Worm (Caenorhabditis elegans): ENCODE results near the gene Y25C1A.2.
"Not testable (repeated sequence)": the region's sequence is repeated elsewhere in the genome, so short reads cannot be mapped to it uniquely, and the experiment has no call there.

The Y25C1A.2 gene

DNA sequence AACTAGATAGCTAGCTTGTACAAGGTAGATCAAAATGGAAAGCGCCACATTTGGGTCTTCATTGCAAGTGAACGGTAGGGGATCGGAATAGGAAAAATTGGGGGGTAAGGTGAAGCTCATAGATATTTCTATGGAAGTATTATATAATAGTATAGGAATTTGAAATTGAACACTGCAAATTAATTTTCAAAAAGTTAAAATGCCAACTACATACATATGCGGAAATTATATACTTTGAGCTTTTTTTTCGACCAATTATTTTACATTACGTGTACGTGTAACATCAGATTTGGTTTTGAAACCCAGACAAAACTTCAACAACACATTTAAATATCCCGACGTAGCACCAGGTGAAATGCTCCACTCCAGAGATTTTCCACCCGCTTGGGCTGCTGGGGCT, 16.4 kb upstream of the Y25C1A.2 start, which contains the start of gene srg-23:
srg-23 (minus strand) TSS at position 101 of the 400 bp plus-strand sequence.
- TF ChIP-seq unc-62 (GFP tag; optimal IDR thresholded peaks at IDR 0.05): no peak

DNA sequence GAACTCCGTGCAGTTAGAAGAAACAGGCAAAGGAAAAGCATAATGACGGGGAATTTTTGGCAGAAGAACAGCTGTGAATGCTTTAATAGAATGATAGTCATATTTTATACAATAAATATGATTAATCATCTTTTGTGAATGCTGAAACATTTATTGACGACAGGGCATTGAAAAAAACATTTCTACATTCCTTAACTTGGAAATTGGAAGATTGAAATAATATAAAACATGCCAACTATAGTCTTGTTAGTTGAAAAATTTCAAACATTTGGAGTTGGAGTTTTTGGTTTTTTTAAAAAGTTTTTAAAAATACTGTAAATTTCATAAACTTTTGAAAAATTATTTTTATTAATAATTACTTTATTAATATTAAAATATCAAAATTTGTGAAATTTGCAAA, 15.6 kb upstream of the Y25C1A.2 start, which contains the start of gene Y25C1A.14:
Y25C1A.14 (minus strand) TSS at position 101 of the 400 bp plus-strand sequence.
- no peak for TF ChIP-seq unc-62 (GFP tag; optimal IDR thresholded peaks at IDR 0.05)

- no peak for TF ChIP-seq unc-62 (GFP tag; optimal IDR thresholded peaks at IDR 0.05)
These were observed 11.9 kb upstream of the Y25C1A.2 start, which contains the start of gene srg-24 for ce11 chrII:3100546-3100945. srg-24 (minus strand) TSS chrII:3100646.

ce11 chrII:3102018-3102417, 10.4 kb upstream of the Y25C1A.2 start, which contains the start of gene clec-121:
clec-121 (plus strand) TSS chrII:3102318.
- TF ChIP-seq unc-62 (GFP tag; optimal IDR thresholded peaks at IDR 0.05): no peak

- no peak for TF ChIP-seq unc-62 (GFP tag; optimal IDR thresholded peaks at IDR 0.05)
These were observed 6.6 kb upstream of the Y25C1A.2 start, which contains the start of gene clec-122 for ce11 chrII:3105765-3106164. clec-122 (plus strand) TSS chrII:3106065.

ce11 chrII:3108101-3108500, 4.3 kb upstream of the Y25C1A.2 start:
- no peak for TF ChIP-seq unc-62 (GFP tag; optimal IDR thresholded peaks at IDR 0.05)

DNA sequence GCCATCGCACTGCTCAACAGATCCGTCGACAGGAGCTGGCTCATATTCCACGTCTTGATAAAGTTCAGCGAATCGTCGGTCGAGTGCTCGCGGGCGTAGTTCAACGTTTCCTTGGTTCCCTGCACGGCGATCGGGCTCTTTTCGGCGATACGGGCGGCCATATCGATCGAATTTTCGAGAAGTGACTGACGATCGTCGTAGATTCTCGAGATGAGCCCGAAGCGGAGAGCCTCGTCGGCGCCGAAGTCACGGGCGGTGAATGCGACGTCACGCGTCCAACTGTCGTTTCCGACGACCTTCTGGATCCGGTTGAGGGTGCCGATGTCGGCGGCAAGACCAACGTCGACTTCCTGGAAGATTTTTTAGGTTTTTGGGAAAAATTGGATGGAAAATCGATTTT, 2.9 kb upstream of the Y25C1A.2 start:
- TF ChIP-seq unc-62 (GFP tag; optimal IDR thresholded peaks at IDR 0.05): no peak

DNA sequence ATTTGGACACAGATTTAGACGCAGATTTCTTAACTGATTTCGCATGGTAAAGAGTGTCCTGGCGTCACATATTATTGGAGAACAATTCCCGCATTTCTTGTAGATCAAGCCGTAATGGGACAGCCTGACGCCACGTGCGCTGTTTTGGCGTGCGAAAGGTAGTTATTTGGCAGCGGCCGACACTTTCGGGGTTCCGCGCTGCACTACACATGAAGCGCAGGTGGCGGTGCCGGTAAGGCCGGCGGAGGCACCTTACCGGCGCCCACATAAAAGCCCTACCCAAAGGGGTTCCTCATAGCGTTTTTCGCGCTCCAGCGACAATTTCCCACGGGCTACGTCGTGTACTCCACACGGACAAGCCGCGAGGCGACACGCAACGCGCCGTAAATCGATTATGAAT, 2.3 kb upstream of the Y25C1A.2 start:
- TF ChIP-seq unc-62 (GFP tag; optimal IDR thresholded peaks at IDR 0.05): no peak

DNA sequence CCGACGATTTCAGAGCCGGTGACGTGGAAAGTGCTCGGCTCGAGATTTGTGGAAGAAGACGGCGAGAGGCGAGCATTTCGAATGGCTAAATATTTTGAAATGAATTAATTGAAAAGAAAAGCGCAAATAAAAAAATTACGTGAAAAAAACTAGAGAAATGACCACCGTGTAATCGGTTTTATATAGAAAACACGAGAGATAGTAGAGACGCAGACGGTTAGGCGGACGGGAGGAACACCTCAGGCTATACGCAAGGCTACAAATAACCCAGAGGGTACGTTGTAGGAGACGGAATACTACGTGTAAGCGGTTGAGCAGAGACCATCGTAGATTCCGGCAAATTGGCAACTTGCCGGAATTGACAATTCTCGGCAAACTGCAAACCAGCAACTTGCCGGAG, 1.3 kb upstream of the Y25C1A.2 start, which contains the start of gene Y25C1A.13:
Y25C1A.13 (minus strand) TSS at position 101 of the 400 bp plus-strand sequence.
- TF ChIP-seq unc-62 (GFP tag; optimal IDR thresholded peaks at IDR 0.05): no peak

DNA sequence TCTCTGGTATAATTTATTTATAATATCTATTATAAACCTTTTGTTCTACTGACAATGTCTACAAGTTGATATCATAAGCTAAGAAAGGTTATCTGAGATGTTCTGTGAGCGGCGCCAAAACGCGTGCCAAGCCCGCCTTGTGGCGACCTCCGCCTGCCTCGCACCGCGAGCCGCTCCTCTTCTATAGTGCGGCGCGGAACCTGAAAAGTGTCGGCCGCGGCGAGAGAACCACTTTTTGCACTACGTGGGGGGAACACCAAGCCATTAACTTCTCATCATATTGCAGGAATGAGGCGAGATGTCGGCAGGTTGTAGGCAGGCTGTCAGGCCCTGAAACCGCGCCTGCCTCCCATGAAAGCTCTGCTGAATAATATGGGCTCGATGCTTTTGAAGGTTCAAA, 876 bp downstream of the Y25C1A.2 start:
- TF ChIP-seq unc-62 (GFP tag; optimal IDR thresholded peaks at IDR 0.05): no peak

DNA sequence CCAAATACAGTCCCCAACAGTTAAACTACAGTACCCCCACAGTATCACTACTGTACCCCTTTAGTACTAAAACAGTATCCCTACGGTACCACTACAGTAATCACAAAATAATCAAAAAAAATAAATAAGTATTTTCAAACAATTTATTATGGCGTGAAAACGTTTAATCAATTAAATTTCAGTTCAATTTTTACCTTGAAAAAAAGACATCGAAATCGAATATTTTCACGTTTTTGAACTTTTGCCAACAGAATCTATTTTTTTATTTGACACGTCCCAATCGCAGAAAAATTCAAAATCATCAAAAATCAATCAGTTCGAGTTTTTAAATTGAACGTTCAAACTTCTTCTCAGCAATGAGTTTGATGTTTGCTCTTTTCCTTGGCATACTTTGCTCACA, 1.5 kb downstream of the Y25C1A.2 start, which contains the start of gene clec-123:
clec-123 (plus strand) TSS at position 301 of the 400 bp plus-strand sequence.
- TF ChIP-seq unc-62 (GFP tag; optimal IDR thresholded peaks at IDR 0.05): no peak

ce11 chrII:3117471-3117870, 5.1 kb downstream of the Y25C1A.2 start, which contains the start of gene T10D4.7:
T10D4.7 (plus strand) TSS chrII:3117771.
- TF ChIP-seq unc-62 (GFP tag; optimal IDR thresholded peaks at IDR 0.05): no peak

DNA sequence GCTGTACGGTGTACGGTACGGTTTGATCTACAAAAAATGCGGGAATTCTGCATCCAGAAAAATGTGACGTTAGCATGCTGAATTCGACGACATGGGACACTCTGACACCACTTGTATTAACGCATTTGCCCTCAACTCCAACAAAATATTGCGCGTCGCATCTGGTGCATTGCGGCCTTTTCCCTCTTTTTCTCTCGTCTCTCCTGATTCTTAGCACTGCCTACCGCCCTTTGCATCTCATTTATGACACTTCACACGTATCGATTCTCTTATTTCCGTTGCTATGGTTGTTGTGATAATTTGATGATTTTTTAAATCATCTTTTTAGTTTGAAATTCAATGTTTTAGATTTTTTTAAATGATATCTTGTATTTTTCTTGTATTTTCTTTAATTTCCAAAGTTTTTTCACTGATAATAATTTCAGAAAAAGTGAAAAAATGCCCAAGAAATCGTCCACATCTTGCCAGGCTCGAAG, 6.5 kb downstream of the Y25C1A.2 start, which contains the start of gene T10D4.6:
T10D4.6 (plus strand) TSS at position 426 of the 476 bp plus-strand sequence.
- no peak for TF ChIP-seq unc-62 (GFP tag; optimal IDR thresholded peaks at IDR 0.05)

DNA sequence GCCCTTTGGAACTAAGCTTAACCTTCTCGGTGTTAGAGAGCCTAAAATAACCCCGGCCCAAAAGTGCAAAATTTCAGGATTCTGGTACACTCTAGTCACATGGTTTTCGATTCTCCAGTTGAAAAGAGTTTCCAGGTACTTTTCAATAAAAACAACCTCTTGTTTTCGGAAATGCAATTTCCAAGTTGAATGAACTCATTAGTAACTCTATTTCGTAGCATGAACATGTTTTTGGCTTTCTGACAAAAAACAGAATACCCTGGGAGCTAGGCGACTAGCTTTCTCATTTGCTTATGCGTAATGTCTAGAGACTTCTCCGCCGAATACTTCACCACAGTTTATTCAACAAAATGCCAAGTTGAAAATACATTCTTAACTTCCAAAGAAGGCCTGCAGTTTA, 10.8 kb downstream of the Y25C1A.2 start, which contains the start of gene srh-71:
srh-71 (plus strand) TSS at position 301 of the 400 bp plus-strand sequence.
- TF ChIP-seq unc-62 (GFP tag; optimal IDR thresholded peaks at IDR 0.05): no peak

DNA sequence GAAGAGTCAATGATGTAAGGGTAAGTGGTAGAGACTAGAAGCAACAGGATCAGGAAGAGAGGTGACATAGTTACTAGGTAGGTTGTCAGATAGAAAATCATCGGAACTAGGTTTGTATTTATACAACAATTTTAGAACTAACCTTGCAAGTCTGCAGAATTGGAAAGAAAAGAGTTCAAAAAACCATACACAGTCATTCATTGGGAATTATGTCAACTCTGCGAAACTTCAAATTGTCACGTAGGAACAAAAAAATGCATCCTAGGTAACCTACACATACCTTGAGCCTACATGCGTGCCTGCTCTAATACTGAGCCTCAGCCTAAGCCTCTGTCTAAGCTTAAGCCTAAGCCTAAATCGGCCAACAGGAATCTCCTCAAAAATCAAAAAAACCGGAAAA, 13.9 kb downstream of the Y25C1A.2 start, which contains the start of gene ins-19:
ins-19 (minus strand) TSS at position 101 of the 400 bp plus-strand sequence.
- no peak for TF ChIP-seq unc-62 (GFP tag; optimal IDR thresholded peaks at IDR 0.05)

ce11 chrII:3126741-3127140, 14.3 kb downstream of the Y25C1A.2 start, which contains the start of gene ins-31:
ins-31 (plus strand) TSS chrII:3127041.
- not testable (repeated sequence) for TF ChIP-seq unc-62 (GFP tag; optimal IDR thresholded peaks at IDR 0.05)

- no peak for TF ChIP-seq unc-62 (GFP tag; optimal IDR thresholded peaks at IDR 0.05)
These were observed 16.6 kb downstream of the Y25C1A.2 start, which contains the start of gene chil-24 for ce11 chrII:3129007-3129406. chil-24 (plus strand) TSS chrII:3129162.
